Fruit fly (Drosophila melanogaster) whole organism, wandering third instar larva: Measurements from ENCODE around the gene CG10211.

Experiments
- CG32264 ChIP-seq: fragments of 200-800 bp; sonication (Bioruptor generic); optimal IDR thresholded peaks from 2 replicates; lab custom pipeline; 2016; ENCODE audit warnings: missing biosample characterization, missing genetic modification characterization
- CG9705 ChIP-seq: fragments of 200-800 bp; sonication (Bioruptor generic); optimal IDR thresholded peaks from 2 replicates; lab custom pipeline; 2018; ENCODE audit warnings: missing biosample characterization, mild to moderate bottlenecking, missing genetic modification characterization
- CrebA ChIP-seq: fragments of 200-800 bp; sonication (Bioruptor generic); optimal IDR thresholded peaks from 2 replicates; lab custom pipeline; 2016; ENCODE audit warnings: missing biosample characterization, mild to moderate bottlenecking, missing genetic modification characterization, borderline replicate concordance
- Dfd ChIP-seq: fragments of >200 bp; optimal IDR thresholded peaks from 2 replicates; lab custom pipeline; 2017; ENCODE audit warnings: missing biosample characterization, missing genetic modification characterization
- Hnf4 ChIP-seq: fragments of 200-800 bp; sonication (Bioruptor generic); optimal IDR thresholded peaks from 2 replicates; lab custom pipeline; 2016; ENCODE audit warnings: missing biosample characterization, mild to moderate bottlenecking, missing genetic modification characterization
- Hr78 ChIP-seq: fragments of >200 bp; optimal IDR thresholded peaks from 2 replicates; lab custom pipeline; 2017; ENCODE audit warnings: missing biosample characterization, missing genetic modification characterization
- Jra ChIP-seq: sonication (Bioruptor generic); optimal IDR thresholded peaks from 2 replicates; lab custom pipeline; 2016; ENCODE audit warnings: missing biosample characterization, missing genetic modification characterization
- Mio ChIP-seq: sonication (Bioruptor generic); optimal IDR thresholded peaks from 2 replicates; lab custom pipeline; 2016; ENCODE audit warnings: missing biosample characterization, missing genetic modification characterization
- Myc ChIP-seq: fragments of >200 bp; optimal IDR thresholded peaks from 2 replicates; lab custom pipeline; 2017
- OdsH ChIP-seq: fragments of 200-800 bp; sonication (Bioruptor generic); optimal IDR thresholded peaks from 2 replicates; lab custom pipeline; 2016; ENCODE audit warnings: missing biosample characterization, mild to moderate bottlenecking, missing genetic modification characterization
- Rel ChIP-seq, 2 experiments: fragments of 200-800 bp; sonication (Bioruptor generic) in 1 of 2; optimal IDR thresholded peaks; 2 replicates in 1 of 2; 3 replicates in 1 of 2; lab custom pipeline; 2016 to 2019; ENCODE audit warnings: mild to moderate bottlenecking in 2 of 2, missing biosample characterization in 2 of 2, missing genetic modification characterization in 2 of 2, moderate library complexity in 1 of 2
- Sp1 ChIP-seq: fragments of 200-800 bp; sonication (Bioruptor generic); optimal IDR thresholded peaks from 3 replicates; lab custom pipeline; 2019; ENCODE audit warnings: missing biosample characterization, mild to moderate bottlenecking, missing genetic modification characterization, moderate library complexity
- Vsx2 ChIP-seq: fragments of 200-300, 225-300 bp; sonication (Bioruptor generic); optimal IDR thresholded peaks from 2 replicates; lab custom pipeline; 2018; ENCODE audit warnings: missing biosample characterization, missing genetic modification characterization; ENCODE audit not compliant: partially characterized antibody
- brk ChIP-seq: fragments of 200-800 bp; sonication (Bioruptor generic); optimal IDR thresholded peaks from 2 replicates; lab custom pipeline; 2016; ENCODE audit warnings: missing biosample characterization, mild to moderate bottlenecking, missing genetic modification characterization
- dl ChIP-seq, 2 experiments: fragments of 175-275, 200-275 bp in 1 of 2; fragments of 200-275 bp in 1 of 2; sonication (Bioruptor generic); optimal IDR thresholded peaks; lab custom pipeline; 2018; ENCODE audit warnings: mild to moderate bottlenecking in 2 of 2, missing biosample characterization in 2 of 2, missing genetic modification characterization in 2 of 2, moderate library complexity in 2 of 2; ENCODE audit not compliant: partially characterized antibody in 2 of 2, insufficient read depth in 1 of 2
- dmrt93B ChIP-seq: fragments of 200-800 bp; sonication (Bioruptor generic); optimal IDR thresholded peaks from 2 replicates; lab custom pipeline; 2018; ENCODE audit warnings: missing biosample characterization, mild to moderate bottlenecking, missing genetic modification characterization
- ey ChIP-seq: fragments of 200-800 bp; sonication (Bioruptor generic); optimal IDR thresholded peaks from 2 replicates; lab custom pipeline; 2016; ENCODE audit warnings: missing biosample characterization, missing genetic modification characterization
- foxo ChIP-seq, 2 experiments: fragments of 200-800 bp; sonication (Bioruptor generic); optimal IDR thresholded peaks; 2 replicates in 1 of 2; 3 replicates in 1 of 2; lab custom pipeline; 2016 to 2017; ENCODE audit warnings: missing biosample characterization in 2 of 2, missing genetic modification characterization in 2 of 2
- fru ChIP-seq: fragments of 200-800 bp; sonication (Bioruptor generic); optimal IDR thresholded peaks from 3 replicates; lab custom pipeline; 2016; ENCODE audit warnings: missing biosample characterization, mild to moderate bottlenecking, missing genetic modification characterization
- h ChIP-seq: fragments of 200-800 bp; sonication (Bioruptor generic); optimal IDR thresholded peaks from 3 replicates; lab custom pipeline; 2016; ENCODE audit warnings: missing biosample characterization, mild to moderate bottlenecking, missing genetic modification characterization
- jim ChIP-seq: fragments of 175-275, 200-325 bp; sonication (Bioruptor generic); optimal IDR thresholded peaks from 2 replicates; lab custom pipeline; 2016; ENCODE audit warnings: missing biosample characterization, mild to moderate bottlenecking, missing genetic modification characterization
- lola ChIP-seq: fragments of >200 bp; optimal IDR thresholded peaks from 2 replicates; lab custom pipeline; 2017; ENCODE audit warnings: missing biosample characterization, missing genetic modification characterization
- psq ChIP-seq: fragments of 200-800 bp; sonication (Bioruptor generic); optimal IDR thresholded peaks from 3 replicates; lab custom pipeline; 2017; ENCODE audit warnings: missing biosample characterization, mild to moderate bottlenecking, missing genetic modification characterization, moderate library complexity
- rgr ChIP-seq: fragments of 200-800 bp; sonication (Bioruptor generic); optimal IDR thresholded peaks from 3 replicates; lab custom pipeline; 2016; ENCODE audit warnings: missing biosample characterization, mild to moderate bottlenecking, missing genetic modification characterization
- sv ChIP-seq: fragments of 200-800 bp; sonication (Bioruptor generic); optimal IDR thresholded peaks from 3 replicates; lab custom pipeline; 2016; ENCODE audit warnings: missing biosample characterization, missing genetic modification characterization
- tai ChIP-seq: sonication (Bioruptor generic); optimal IDR thresholded peaks from 2 replicates; lab custom pipeline; 2016; ENCODE audit warnings: missing biosample characterization, missing genetic modification characterization
- usp ChIP-seq: fragments of >200 bp; optimal IDR thresholded peaks from 2 replicates; lab custom pipeline; 2017; ENCODE audit warnings: missing biosample characterization, missing genetic modification characterization
- woc ChIP-seq: sonication (Bioruptor generic); optimal IDR thresholded peaks from 2 replicates; lab custom pipeline; 2016; ENCODE audit warnings: missing biosample characterization, mild to moderate bottlenecking, missing genetic modification characterization

CG10211 gene

DNA sequence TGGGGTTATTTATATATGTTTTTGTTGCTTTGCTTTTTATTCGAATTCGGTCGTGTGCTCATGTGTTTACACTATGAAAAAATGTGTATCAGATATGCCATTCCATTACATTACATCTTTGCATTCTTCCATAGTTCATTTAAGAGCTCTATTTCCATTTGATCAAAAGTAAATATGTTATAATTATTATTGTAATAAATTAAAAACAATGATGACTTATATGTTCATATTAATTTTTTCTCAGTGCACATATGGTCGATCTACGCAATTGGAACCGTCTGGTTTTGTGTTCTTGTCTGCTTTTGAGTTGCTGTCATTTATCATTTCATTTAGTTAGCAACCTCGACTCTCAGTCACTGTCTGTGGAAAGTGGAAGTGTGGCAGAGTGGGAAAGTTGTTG lies 39.8 kb upstream of the CG10211 start (continued):
- TF ChIP-seq foxo (GFP tag; optimal IDR thresholded peaks at IDR 0.05; lab: Kevin White, UChicago) (peak in 1 of 2 experiments; percentile 80), Hnf4 (GFP tag; lab: Kevin White, UChicago) (peak; percentile 72), Hr78 (GFP tag; lab: Kevin White, UChicago) (no peak)
- TF ChIP-seq, all 38 proteins: peak for 17

DNA sequence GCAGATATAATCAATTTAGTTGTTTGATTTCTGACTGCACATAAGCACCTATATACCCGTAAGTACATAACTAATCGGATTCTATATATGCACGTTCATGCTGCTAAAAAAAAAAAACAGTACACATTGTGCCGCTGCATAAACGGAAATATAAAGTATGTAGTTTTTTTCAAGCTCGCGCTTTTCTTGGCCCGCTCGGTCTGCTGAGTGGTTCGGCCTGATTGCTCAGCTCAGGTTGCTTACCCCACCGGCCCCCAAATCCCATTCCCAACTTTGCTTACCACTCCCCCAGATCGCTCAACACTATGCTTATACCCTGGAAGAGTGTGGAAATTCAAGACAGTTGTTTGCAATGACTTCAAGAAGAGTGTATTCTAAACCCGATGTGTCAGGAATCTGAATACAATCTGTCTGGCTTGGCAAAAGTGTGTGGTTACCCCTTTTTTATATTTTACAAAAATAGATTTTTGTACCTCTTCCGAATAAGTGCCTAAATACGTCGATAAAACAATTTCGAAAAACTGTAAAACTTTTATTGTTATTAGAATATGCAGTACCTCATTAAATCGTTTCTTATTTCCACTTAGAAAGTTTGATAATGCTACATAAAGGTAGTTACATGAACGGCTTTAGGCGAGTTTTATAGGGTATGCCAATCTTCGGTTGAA lies 38.6 kb upstream of the CG10211 start:
- no peak for TF ChIP-seq CrebA (GFP tag; lab: Kevin White, UChicago)
- peak; percentile 25 for TF ChIP-seq woc

DNA sequence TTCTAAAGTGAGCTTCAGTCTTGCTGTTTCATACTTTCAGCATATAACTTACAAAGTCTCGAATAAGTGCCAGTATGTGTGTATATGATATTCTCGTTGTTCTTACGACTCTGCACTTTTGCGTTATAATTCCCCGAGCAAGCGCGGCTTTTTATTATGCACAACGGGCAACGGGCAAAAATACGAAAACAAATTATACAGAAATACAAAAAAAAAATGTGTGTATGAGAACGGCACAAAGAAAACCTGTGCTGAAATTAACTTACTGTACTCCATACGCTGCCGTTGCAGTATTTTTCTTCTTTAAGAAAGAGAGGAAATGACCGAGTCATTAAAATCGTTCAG lies 38.1 kb upstream of the CG10211 start:
- TF ChIP-seq h (no peak), woc (no peak), Rel (GFP tag; optimal IDR thresholded peaks at IDR 0.05; lab: Kevin White, UChicago) (no peak), Rel (tag; optimal IDR thresholded peaks at IDR 0.05; lab: Kevin White, UChicago) (peak; percentile 7), sv (no peak)

DNA sequence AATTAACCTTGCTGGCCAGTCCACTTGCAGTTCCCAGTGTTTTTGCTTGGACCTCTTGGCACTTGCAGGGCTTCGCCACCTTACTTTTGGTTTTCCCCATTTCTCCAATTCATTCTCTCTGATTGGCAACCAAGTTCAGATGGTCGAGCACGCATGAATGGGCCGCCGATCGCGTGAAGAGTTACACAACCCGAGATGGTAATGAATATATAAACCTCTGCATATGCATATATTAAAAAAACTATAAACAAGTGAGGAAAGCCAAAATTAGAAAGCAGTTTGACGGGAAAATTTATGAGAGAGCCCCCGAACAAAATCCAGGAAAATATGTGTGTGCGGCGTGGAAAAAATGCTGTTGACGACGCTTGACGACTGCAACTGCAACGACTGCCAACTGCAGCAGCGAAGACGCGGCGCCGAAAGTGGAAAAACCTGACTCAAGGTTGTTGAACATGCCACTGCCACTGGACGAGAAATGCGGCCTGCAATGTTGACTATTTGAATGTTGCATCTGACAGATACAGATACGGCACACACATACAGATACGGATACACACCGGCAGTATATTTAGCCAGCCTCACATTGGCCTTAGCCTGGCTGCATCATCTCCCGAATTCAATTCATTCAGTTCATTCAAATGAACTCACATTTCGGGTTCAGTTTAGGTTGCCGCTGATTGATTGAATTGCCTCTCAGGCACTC lies 36.8 kb upstream of the CG10211 start:
- TF ChIP-seq brk (GFP tag; lab: Kevin White, UChicago) (no peak), Dfd (GFP tag; lab: Kevin White, UChicago) (no peak), ey (GFP tag; lab: Kevin White, UChicago) (no peak), CG32264 (no peak), psq (GFP tag; lab: Kevin White, UChicago) (no peak), fru (no peak), usp (GFP tag; lab: Kevin White, UChicago) (no peak), Vsx2 (GFP tag; lab: Kevin White, UChicago) (no peak), dl (GFP tag; optimal IDR thresholded peaks at IDR 0.05; lab: Kevin White, UChicago; ENCODE audit: insufficient read depth in 1 of 2, partially characterized antibody in 2 of 2) (no peak), lola (GFP tag; lab: Kevin White, UChicago) (no peak), Rel (GFP tag; optimal IDR thresholded peaks at IDR 0.05; lab: Kevin White, UChicago) (no peak), Rel (tag; optimal IDR thresholded peaks at IDR 0.05; lab: Kevin White, UChicago) (no peak), OdsH (GFP tag; lab: Kevin White, UChicago) (no peak), foxo (GFP tag; optimal IDR thresholded peaks at IDR 0.05; lab: Kevin White, UChicago) (no peak), CG9705 (GFP tag; lab: Kevin White, UChicago) (no peak)

DNA sequence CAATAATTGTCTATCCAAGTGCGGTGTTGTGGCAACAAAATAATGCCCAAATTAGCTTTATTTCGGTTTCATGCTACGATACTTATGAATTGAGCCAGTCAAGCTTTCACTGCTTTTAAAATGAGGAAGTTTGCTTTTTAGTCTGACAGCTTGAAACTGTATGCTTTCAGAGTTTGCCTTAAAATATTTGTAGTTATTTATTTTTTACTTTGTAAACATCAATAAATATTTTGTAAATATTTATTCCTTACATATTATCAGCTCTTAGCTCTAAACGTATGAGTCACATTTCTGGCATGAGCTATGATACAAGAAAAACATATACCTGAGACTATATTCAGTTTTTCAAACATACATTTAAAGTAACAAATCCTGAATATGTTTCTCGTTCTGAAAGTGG lies 36.2 kb upstream of the CG10211 start:
- TF ChIP-seq Jra (no peak), CG9705 (GFP tag; lab: Kevin White, UChicago) (no peak), tai (no peak)

DNA sequence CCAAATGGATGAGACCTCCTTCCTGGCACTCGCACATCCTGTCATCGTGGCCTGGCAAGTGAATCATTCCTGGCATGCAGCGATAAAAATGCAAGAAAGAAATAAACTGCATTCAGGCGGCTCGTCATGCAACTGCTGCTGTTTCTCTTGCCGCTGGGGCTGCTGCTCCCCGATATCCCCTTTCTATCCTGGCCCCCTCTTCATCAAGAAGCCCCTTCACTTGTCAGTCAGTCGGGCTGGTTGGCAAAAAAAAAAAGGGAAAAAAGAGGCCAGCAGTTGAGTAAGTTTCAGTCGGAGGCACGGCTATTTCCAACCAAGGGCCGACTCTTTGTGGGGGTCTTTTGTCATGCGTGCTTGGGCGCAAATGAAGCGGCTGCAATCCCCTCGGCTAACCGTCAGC lies 35.5 kb upstream of the CG10211 start:
- no peak for TF ChIP-seq brk (GFP tag; lab: Kevin White, UChicago)
- no peak for TF ChIP-seq dmrt93B
- no peak for TF ChIP-seq Myc (lab: Kevin White, UChicago)
- no peak for TF ChIP-seq Hnf4 (GFP tag; lab: Kevin White, UChicago)
- no peak for TF ChIP-seq jim (GFP tag; lab: Kevin White, UChicago)
- no peak for TF ChIP-seq psq (GFP tag; lab: Kevin White, UChicago)
- TF ChIP-seq Mio: no peak
- no peak for TF ChIP-seq woc
- no peak for TF ChIP-seq CrebA (GFP tag; lab: Kevin White, UChicago)
- no peak for TF ChIP-seq foxo (GFP tag; optimal IDR thresholded peaks at IDR 0.05; lab: Kevin White, UChicago)

DNA sequence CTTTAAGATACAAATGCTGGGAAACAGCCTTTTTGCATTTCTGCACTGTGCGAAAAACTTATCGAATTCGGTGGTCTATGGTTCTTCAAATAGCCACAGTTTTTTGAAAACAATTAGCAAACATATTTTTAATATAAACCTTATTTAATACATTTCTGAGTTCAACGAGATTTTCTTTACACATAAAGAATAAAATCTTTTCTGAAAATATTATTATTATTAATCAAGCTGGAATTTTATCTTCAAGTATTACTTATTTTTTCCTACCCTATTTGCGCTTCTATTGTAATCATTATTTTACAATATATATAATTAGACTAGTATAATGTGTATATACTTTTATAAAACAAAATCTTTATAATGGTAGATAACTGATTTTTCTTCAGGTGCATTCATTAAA lies 35.1 kb upstream of the CG10211 start:
- no peak for TF ChIP-seq rgr
- TF ChIP-seq lola (GFP tag; lab: Kevin White, UChicago): no peak
- TF ChIP-seq Sp1 (GFP tag; lab: Kevin White, UChicago): peak; percentile 29
- TF ChIP-seq fru: peak; percentile 8
